Worm (Caenorhabditis elegans): ENCODE data around the gene npr-15.

npr-15 gene

ce11 chrIII:3703397-3703796, 8.9 kb upstream of the npr-15 start, which contains the start of gene C14B1.3 (continued):
- TF ChIP-seq attf-5 (GFP tag; optimal IDR thresholded peaks at IDR 0.05) (peak; percentile 80), ceh-40 (GFP tag; IDR thresholded peaks at IDR 0.05) (no peak), madf-6 (GFP tag; IDR thresholded peaks at IDR 0.05) (no peak), ztf-3 (GFP tag; optimal IDR thresholded peaks at IDR 0.05) (no peak), zim-3 (tag; optimal IDR thresholded peaks at IDR 0.05) (no peak), let-607 (tag; optimal IDR thresholded peaks at IDR 0.05) (peak in 1 of 2 experiments; percentile 75), cebp-2 (GFP tag; IDR thresholded peaks at IDR 0.05) (no peak)

ce11 chrIII:3701411-3702310, 7.2 kb upstream of the npr-15 start, which contains the start of the genes pdi-1 and C14B1.2:
Gene pdi-1 (minus strand): TSS chrIII:3701461.
Gene C14B1.2 (plus strand): TSS chrIII:3702260.
- TF ChIP-seq chd-7 (tag; optimal IDR thresholded peaks at IDR 0.05) (no peak), ztf-3 (GFP tag; optimal IDR thresholded peaks at IDR 0.05) (no peak), nhr-90 (tag; optimal IDR thresholded peaks at IDR 0.05) (peak; percentile 45), madf-6 (GFP tag; IDR thresholded peaks at IDR 0.05) (peak; percentile 13; the same call in 1 of the 2 replicates), hmg-20 (GFP tag; IDR thresholded peaks at IDR 0.05) (no peak), ztf-28 (GFP tag; IDR thresholded peaks at IDR 0.05) (no peak), mxl-1 (tag; optimal IDR thresholded peaks at IDR 0.05) (no peak), ztf-25 (GFP tag; IDR thresholded peaks at IDR 0.05) (no peak), nhr-120 (GFP tag; IDR thresholded peaks at IDR 0.05) (no peak), lin-35 (GFP tag; optimal IDR thresholded peaks at IDR 0.05) (no peak), madf-10 (tag; optimal IDR thresholded peaks at IDR 0.05) (peak; percentile 44), dox-1 (GFP tag; IDR thresholded peaks at IDR 0.05) (peak; percentile 85), F37B4.10 (GFP tag; IDR thresholded peaks at IDR 0.05) (0 out of 2 replicates have a peak, but pooled peaks have one; percentile 22), ceh-91 (GFP tag; IDR thresholded peaks at IDR 0.05) (no peak), him-1 (tag; optimal IDR thresholded peaks at IDR 0.05) (no peak), tbx-9 (tag; optimal IDR thresholded peaks at IDR 0.05; ENCODE audit: borderline replicate concordance) (no peak), bed-2 (GFP tag; IDR thresholded peaks at IDR 0.05) (no peak), Y67H2A.10 (GFP tag; conservative IDR thresholded peaks at IDR 0.05) (no peak), Y79H2A.3 (GFP tag; conservative IDR thresholded peaks at IDR 0.05) (no peak), egl-44 (GFP tag; IDR thresholded peaks at IDR 0.05) (no peak), tbp1 (GFP tag; optimal IDR thresholded peaks at IDR 0.05) (peak; percentile 6), F22D6.2 (tag; optimal IDR thresholded peaks at IDR 0.05) (no peak), D2030.7 (GFP tag; IDR thresholded peaks at IDR 0.05) (peak; percentile 18; the same call in 1 of the 2 replicates), ceh-58 (GFP tag; IDR thresholded peaks at IDR 0.05) (no peak), lin-26 (GFP tag; IDR thresholded peaks at IDR 0.05) (peak; percentile 53; the same call in 1 of the 2 replicates), efl-1 (GFP tag; optimal IDR thresholded peaks at IDR 0.05) (no peak), atf-7 (tag; optimal IDR thresholded peaks at IDR 0.05) (no peak), lin-54 (GFP tag; optimal IDR thresholded peaks at IDR 0.05) (peak; percentile 55), ama-1 (optimal IDR thresholded peaks at IDR 0.05) (peak; percentile 29), ama-1 (GFP tag; optimal IDR thresholded peaks at IDR 0.05) (no peak), ztf-26 (tag; optimal IDR thresholded peaks at IDR 0.05) (peak; percentile 52), hsf-1 (GFP tag; IDR thresholded peaks at IDR 0.05) (no peak), nhr-80 (tag; optimal IDR thresholded peaks at IDR 0.05) (peak; percentile 91), rcor-1 (GFP tag; IDR thresholded peaks at IDR 0.05) (peak; percentile 29; the same call in 1 of the 2 replicates), F49E8.2 (tag; optimal IDR thresholded peaks at IDR 0.05; ENCODE audit: insufficient read depth) (no peak), F39B2.1 (GFP tag; IDR thresholded peaks at IDR 0.05) (no peak), lir-1 (GFP tag; conservative IDR thresholded peaks at IDR 0.05) (no peak), T26A5.8 (tag; optimal IDR thresholded peaks at IDR 0.05) (no peak), aptf-3 (GFP tag; IDR thresholded peaks at IDR 0.05) (no peak), snpc-1.3 (tag; optimal IDR thresholded peaks at IDR 0.05; ENCODE audit: insufficient read depth) (no peak)

Measured in whole organism, young adult.